Fruit fly (Drosophila melanogaster) whole organism, pupa: ENCODE measurements around the gene CG14269.

Source experiments
- CG12605 ChIP-seq: fragments of 200-800 bp; sonication (Bioruptor generic); IDR thresholded peaks from 2 replicates; pipeline ENCODE4 v1.3.6; 2022; ENCODE audit warnings: missing biosample characterization, missing genetic modification characterization
- CG13204 ChIP-seq: fragments of 200-800 bp; sonication (Bioruptor generic); optimal IDR thresholded peaks from 2 replicates; lab custom pipeline; 2018; ENCODE audit warnings: missing biosample characterization, mild to moderate bottlenecking, missing genetic modification characterization, moderate library complexity
- CG14655 ChIP-seq: fragments of 200-800 bp; sonication (Bioruptor generic); optimal IDR thresholded peaks from 3 replicates; lab custom pipeline; 2017; ENCODE audit warnings: mild to moderate bottlenecking, missing biosample characterization, missing genetic modification reagents, missing genetic modification characterization
- CG15710 ChIP-seq: fragments of 200-800 bp; sonication (Bioruptor generic); optimal IDR thresholded peaks from 2 replicates; lab custom pipeline; 2018; ENCODE audit warnings: missing biosample characterization, mild to moderate bottlenecking, missing genetic modification characterization, moderate library complexity
- CG4496 ChIP-seq: fragments of 200-800 bp; sonication (Bioruptor generic); IDR thresholded peaks from 3 replicates; pipeline ENCODE4 v1.3.6; 2022; ENCODE audit warnings: missing biosample characterization, missing genetic modification characterization
- CG8159 ChIP-seq: fragments of 200-800 bp; sonication (Bioruptor generic); optimal IDR thresholded peaks from 3 replicates; lab custom pipeline; 2018; ENCODE audit warnings: missing biosample characterization, mild to moderate bottlenecking, missing genetic modification characterization, moderate library complexity
- EcR ChIP-seq: fragments of 200-800 bp; sonication (Bioruptor generic); optimal IDR thresholded peaks from 3 replicates; lab custom pipeline; 2019; ENCODE audit warnings: missing biosample characterization, missing genetic modification characterization, mild to moderate bottlenecking, moderate library complexity, missing genetic modification reagents
- Ets98B ChIP-seq: fragments of 200-800 bp; sonication (Bioruptor generic); IDR thresholded peaks from 2 replicates; pipeline ENCODE4 v1.3.6; 2022; ENCODE audit warnings: missing biosample characterization, missing genetic modification characterization
- Pif1A ChIP-seq: fragments of 200-800 bp; sonication (Bioruptor generic); optimal IDR thresholded peaks from 3 replicates; lab custom pipeline; 2016; ENCODE audit warnings: missing biosample characterization, missing genetic modification characterization
- Snoo ChIP-seq: fragments of 200-800 bp; sonication (Bioruptor generic); optimal IDR thresholded peaks from 3 replicates; lab custom pipeline; 2017; ENCODE audit warnings: missing biosample characterization, mild to moderate bottlenecking, missing genetic modification characterization, inconsistent platforms
- fd96Ca ChIP-seq: fragments of 200-800 bp; sonication (Bioruptor generic); IDR thresholded peaks from 3 replicates; pipeline ENCODE4 v1.3.6; 2022; ENCODE audit warnings: missing biosample characterization, missing genetic modification characterization
- gl ChIP-seq: fragments of 200-800 bp; sonication (Bioruptor generic); optimal IDR thresholded peaks from 2 replicates; lab custom pipeline; 2018; ENCODE audit warnings: missing biosample characterization, mild to moderate bottlenecking, missing genetic modification characterization
- rn ChIP-seq: fragments of 200-800 bp; sonication (Bioruptor generic); IDR thresholded peaks from 2 replicates; pipeline ENCODE4 v1.3.6; 2022; ENCODE audit warnings: missing biosample characterization, missing genetic modification characterization

DNA sequence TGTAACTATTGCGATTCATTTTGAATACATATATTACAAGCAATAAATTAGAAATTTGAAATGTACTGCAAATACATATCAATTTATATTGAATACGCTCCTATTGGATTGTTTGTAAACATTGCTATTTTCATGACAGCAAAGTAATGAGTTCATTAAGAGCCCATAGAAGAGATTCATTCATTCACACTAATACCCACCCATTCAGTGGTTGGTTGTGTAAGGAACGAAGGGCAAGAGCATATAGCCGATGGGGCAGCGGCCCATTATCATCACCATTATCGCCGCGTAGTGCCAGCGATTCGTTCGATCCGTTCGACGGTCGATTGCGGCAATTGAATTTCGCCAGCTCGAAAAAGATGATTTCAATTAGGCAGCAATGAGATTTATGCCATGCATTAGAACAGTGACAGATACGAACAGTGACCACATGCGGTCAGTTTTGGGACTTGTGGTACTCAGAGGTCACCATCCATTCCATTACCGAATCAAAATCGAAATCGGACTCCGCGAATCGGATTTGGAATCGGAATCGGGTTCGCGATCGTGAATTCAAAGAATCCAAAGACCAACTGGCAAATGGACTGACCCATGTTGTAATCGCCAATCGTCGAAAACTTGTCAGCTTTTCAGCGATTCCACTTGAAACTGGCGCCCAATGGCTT is 7.1 kb upstream of the CG14269 start:
- TF ChIP-seq rn (GFP tag; lab: Robert Waterston, UW): no peak
- no peak for TF ChIP-seq CG8159 (tag; lab: Kevin White, UChicago)
- TF ChIP-seq Snoo (tag; lab: Kevin White, UChicago): no peak
- no peak for TF ChIP-seq CG4496
- TF ChIP-seq Pif1A (GFP tag; lab: Kevin White, UChicago): no peak
- TF ChIP-seq CG13204 (GFP tag; lab: Kevin White, UChicago): no peak
- no peak for TF ChIP-seq CG12605 (GFP tag; lab: Robert Waterston, UW)
- no peak for TF ChIP-seq fd96Ca (GFP tag; lab: Robert Waterston, UW)
- no peak for TF ChIP-seq CG15710
- no peak for TF ChIP-seq Ets98B (GFP tag; lab: Robert Waterston, UW)
- no peak for TF ChIP-seq EcR
- no peak for TF ChIP-seq gl (tag; lab: Kevin White, UChicago)
- TF ChIP-seq CG14655 (GFP tag; lab: Kevin White, UChicago): no peak
